Fruit fly (Drosophila melanogaster): ENCODE data around the gene CG34140.

CG34140 gene

dm6 chr3L:165981-166788, 18.0 kb downstream of the CG34140 start (continued):
- TF ChIP-seq Med (GFP tag), result peak; percentile 60
- TF ChIP-seq CG14667 (GFP tag; IDR thresholded peaks at IDR 0.05), result no peak
- TF ChIP-seq D19A (tag; optimal IDR thresholded peaks at IDR 0.05), result peak; percentile 7
- TF ChIP-seq ken (GFP tag; IDR thresholded peaks at IDR 0.05), result 0 out of 3 replicates have a peak, but pooled peaks have one; percentile 45
- TF ChIP-seq Mrtf (GFP tag; IDR thresholded peaks at IDR 0.05), result no peak; the same call in 2 of the 3 replicates
- TF ChIP-seq CG10366 (GFP tag; IDR thresholded peaks at IDR 0.05), result 0 out of 2 replicates have a peak, but pooled peaks have one; percentile 11
- no peak for TF ChIP-seq MTF-1 (GFP tag; optimal IDR thresholded peaks at IDR 0.05; ENCODE audit: borderline replicate concordance)
- TF ChIP-seq CG2875 (GFP tag; optimal IDR thresholded peaks at IDR 0.05), result peak; percentile 3
- TF ChIP-seq chinmo (GFP tag; IDR thresholded peaks at IDR 0.05; ENCODE audit: partially characterized antibody), result 0 out of 4 replicates have a peak, but pooled peaks have one; percentile 19
- TF ChIP-seq bsh (GFP tag; optimal IDR thresholded peaks at IDR 0.05), result peak; percentile 33 to 46
- no peak for TF ChIP-seq mam (GFP tag; optimal IDR thresholded peaks at IDR 0.05)
- peak; percentile 44; the same call in 1 of the 3 replicates for TF ChIP-seq otp (GFP tag; IDR thresholded peaks at IDR 0.05)
- TF ChIP-seq E2f2 (GFP tag; IDR thresholded peaks at IDR 0.05), result 0 out of 2 replicates have a peak, but pooled peaks have one; percentile 17
- TF ChIP-seq CG9727 (GFP tag; optimal IDR thresholded peaks at IDR 0.05), result no peak
- 0 out of 2 replicates have a peak, but pooled peaks have one; percentile 22 for TF ChIP-seq stc (GFP tag; IDR thresholded peaks at IDR 0.05)
- TF ChIP-seq kni (GFP tag; optimal IDR thresholded peaks at IDR 0.05), result peak; percentile 85
- TF ChIP-seq grau (tag; optimal IDR thresholded peaks at IDR 0.05), result peak; percentile 30
- no peak for TF ChIP-seq D (optimal IDR thresholded peaks at IDR 0.05)
- peak; percentile 27 for TF ChIP-seq D (GFP tag; optimal IDR thresholded peaks at IDR 0.05)

- TF ChIP-seq CG12769 (tag; optimal IDR thresholded peaks at IDR 0.05), result peak; percentile 2
- peak in 1 of 3 experiments; percentile 1 for TF ChIP-seq lola (GFP tag; optimal IDR thresholded peaks at IDR 0.05)
- TF ChIP-seq wdn (GFP tag; IDR thresholded peaks at IDR 0.05), result no peak
- peak; percentile 69 for TF ChIP-seq sens (GFP tag)
- TF ChIP-seq sug (tag; optimal IDR thresholded peaks at IDR 0.05), result peak; percentile 84
- peak; percentile 45 for TF ChIP-seq CG34376 (GFP tag; optimal IDR thresholded peaks at IDR 0.05)
- peak; percentile 79 for TF ChIP-seq zen (tag; optimal IDR thresholded peaks at IDR 0.05)
- peak; percentile 33 for TF ChIP-seq sd (tag; optimal IDR thresholded peaks at IDR 0.05)
- peak; percentile 69 for TF ChIP-seq CG7745 (tag; optimal IDR thresholded peaks at IDR 0.05)
- TF ChIP-seq z (GFP tag; IDR thresholded peaks at IDR 0.05), result no peak
- no peak for TF ChIP-seq dpn (GFP tag; optimal IDR thresholded peaks at IDR 0.05)
- no peak for TF ChIP-seq jing (GFP tag; optimal IDR thresholded peaks at IDR 0.05)
- no peak for TF ChIP-seq dati (GFP tag; IDR thresholded peaks at IDR 0.05)
- peak; percentile 88 for TF ChIP-seq twi (tag; optimal IDR thresholded peaks at IDR 0.05)
- TF ChIP-seq sc (optimal IDR thresholded peaks at IDR 0.05), result no peak
- no peak for TF ChIP-seq sc (GFP tag; optimal IDR thresholded peaks at IDR 0.05)
- TF ChIP-seq Med (GFP tag), result peak; percentile 64
- 0 out of 4 replicates have a peak, but pooled peaks have one; percentile 63 for TF ChIP-seq chinmo (GFP tag; IDR thresholded peaks at IDR 0.05; ENCODE audit: partially characterized antibody)
- peak; percentile 82 for TF ChIP-seq exex (tag; optimal IDR thresholded peaks at IDR 0.05)
- TF ChIP-seq CG15011 (GFP tag; optimal IDR thresholded peaks at IDR 0.05), result no peak
- TF ChIP-seq GATAe (GFP tag; conservative IDR thresholded peaks at IDR 0.05), result peak; percentile 39; the same call in 1 of the 2 replicates
- TF ChIP-seq ci (GFP tag; IDR thresholded peaks at IDR 0.05), result 0 out of 3 replicates have a peak, but pooled peaks have one; percentile 18
- peak; percentile 86 for TF ChIP-seq grn (GFP tag; optimal IDR thresholded peaks at IDR 0.05)
- TF ChIP-seq mirr (GFP tag; optimal IDR thresholded peaks at IDR 0.05), result peak; percentile 68
- 0 out of 3 replicates have a peak, but pooled peaks have one; percentile 24 for TF ChIP-seq vnd (GFP tag; IDR thresholded peaks at IDR 0.05; ENCODE audit: partially characterized antibody)
- TF ChIP-seq insv (GFP tag; optimal IDR thresholded peaks at IDR 0.05), result peak in 1 of 2 experiments; percentile 83
These were observed 22.2 kb downstream of the CG34140 start for dm6 chr3L:161833-162587.

Measured in whole organism, embryonic.